Worm (Caenorhabditis elegans): Measurements from ENCODE around the gene F32D8.3.

- no peak for TF ChIP-seq fos-1 (tag; optimal IDR thresholded peaks at IDR 0.05)
- no peak for TF ChIP-seq ceh-28 (tag; optimal IDR thresholded peaks at IDR 0.05)
- no peak for TF ChIP-seq nhr-237 (tag; optimal IDR thresholded peaks at IDR 0.05)
- TF ChIP-seq fkh-10 (GFP tag; optimal IDR thresholded peaks at IDR 0.05): no peak
- TF ChIP-seq skn-1 (tag; optimal IDR thresholded peaks at IDR 0.05): no peak
- TF ChIP-seq lin-29 (GFP tag; IDR thresholded peaks at IDR 0.05): no peak
- peak; percentile 53 for TF ChIP-seq nhr-77 (tag; optimal IDR thresholded peaks at IDR 0.05)
- TF ChIP-seq unc-130 (GFP tag; optimal IDR thresholded peaks at IDR 0.05): no peak
- TF ChIP-seq ama-1 (optimal IDR thresholded peaks at IDR 0.05): no peak
- TF ChIP-seq pqm-1 (tag; optimal IDR thresholded peaks at IDR 0.05): peak; percentile 79
Measured at ce11 chrV:10877808-10878600, 8.6 kb upstream of the F32D8.3 start.
